Worm (Caenorhabditis elegans): ENCODE data around the gene ugt-65.
A peak's percentile ranks its signal among the peaks of the same experiment; 100 is the strongest.

ugt-65 gene

DNA sequence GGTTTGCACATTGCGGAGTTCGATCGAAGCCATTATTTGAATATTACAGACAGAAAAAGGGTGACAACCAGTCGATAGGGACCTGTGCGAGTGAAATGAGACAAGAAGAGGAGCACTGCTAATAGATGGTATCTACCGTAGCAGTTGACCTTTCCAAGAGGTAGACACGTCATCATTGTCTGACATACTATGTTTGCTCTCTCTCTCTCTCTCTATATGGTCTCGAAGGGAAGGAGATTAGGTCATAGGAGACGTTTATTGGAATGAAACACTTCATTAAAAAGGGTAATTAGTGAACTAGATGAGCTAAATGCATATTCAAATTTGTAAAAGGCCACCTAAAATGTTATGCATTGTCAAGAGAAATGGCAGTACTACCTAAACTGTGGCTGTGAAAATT, 44.5 kb upstream of the ugt-65 start, which contains the start of gene atz-1:
atz-1 (minus strand) TSS at position 101 of the 400 bp plus-strand sequence.
- TF ChIP-seq nhr-11 (tag; optimal IDR thresholded peaks at IDR 0.05), result no peak
- no peak for TF ChIP-seq F13H6.1 (tag; optimal IDR thresholded peaks at IDR 0.05)
- no peak for TF ChIP-seq mdl-1 (tag; optimal IDR thresholded peaks at IDR 0.05)
- no peak for TF ChIP-seq peb-1 (tag; optimal IDR thresholded peaks at IDR 0.05)
- TF ChIP-seq lin-39 (tag; optimal IDR thresholded peaks at IDR 0.05), result no peak
- TF ChIP-seq sma-9 (GFP tag; optimal IDR thresholded peaks at IDR 0.05), result no peak
- no peak for TF ChIP-seq sma-9 (tag; optimal IDR thresholded peaks at IDR 0.05)
- TF ChIP-seq crh-2 (tag; optimal IDR thresholded peaks at IDR 0.05), result no peak
- TF ChIP-seq Y55F3AM.14 (GFP tag; optimal IDR thresholded peaks at IDR 0.05), result no peak
- no peak for TF ChIP-seq unc-55 (GFP tag; optimal IDR thresholded peaks at IDR 0.05)
- TF ChIP-seq snpc-4 (tag; optimal IDR thresholded peaks at IDR 0.05), result no peak
- TF ChIP-seq dmd-4 (tag; optimal IDR thresholded peaks at IDR 0.05), result no peak

DNA sequence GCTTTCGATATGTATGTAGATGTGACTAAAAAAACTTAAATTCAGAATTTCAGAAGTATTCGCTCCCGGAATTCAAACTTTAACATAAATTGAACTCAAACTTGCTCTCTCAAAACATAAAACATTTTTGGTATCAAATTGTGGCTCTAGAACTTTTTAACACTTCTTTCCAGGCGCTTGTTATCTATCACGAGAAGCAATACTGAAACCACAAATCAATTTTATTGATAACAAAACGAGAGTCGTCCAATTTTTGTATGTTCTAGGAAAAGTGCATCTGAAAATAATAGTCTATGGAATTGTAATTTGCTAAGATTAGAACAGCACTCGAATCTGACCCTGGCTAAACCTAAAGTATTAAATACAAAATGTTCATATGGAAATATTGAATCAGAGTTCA, 41.6 kb upstream of the ugt-65 start:
- TF ChIP-seq fos-1 (tag; optimal IDR thresholded peaks at IDR 0.05) (peak; percentile 75), zag-1 (tag; optimal IDR thresholded peaks at IDR 0.05) (no peak)

DNA sequence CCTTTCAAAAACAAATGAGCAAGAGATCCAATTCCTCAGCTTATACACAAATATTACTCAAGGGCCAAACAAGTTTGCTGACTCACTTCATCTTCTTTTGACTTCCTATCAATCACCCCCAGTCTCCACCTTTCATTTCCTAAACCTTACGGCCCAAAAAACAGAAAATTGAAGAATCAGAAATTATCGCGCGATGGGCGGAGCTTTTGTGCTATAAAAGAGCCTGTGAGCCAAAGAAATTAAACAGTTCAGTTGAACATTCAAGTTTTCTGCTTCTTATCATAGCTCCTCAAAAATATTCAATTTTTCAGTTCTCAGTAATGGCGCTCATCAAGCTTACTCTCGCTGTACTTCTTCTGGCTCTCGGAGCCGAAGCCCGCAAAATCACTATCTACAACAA, 40.7 kb upstream of the ugt-65 start, which contains the start of gene thn-1:
thn-1 (plus strand) TSS at position 301 of the 400 bp plus-strand sequence.
- TF ChIP-seq skn-1 (tag; optimal IDR thresholded peaks at IDR 0.05) (no peak), Y55F3AM.14 (GFP tag; optimal IDR thresholded peaks at IDR 0.05) (no peak), nhr-11 (tag; optimal IDR thresholded peaks at IDR 0.05) (no peak), R02D3.7 (tag; optimal IDR thresholded peaks at IDR 0.05) (no peak), ztf-1 (GFP tag; conservative IDR thresholded peaks at IDR 0.05) (no peak), gmeb-1 (tag; optimal IDR thresholded peaks at IDR 0.05) (no peak), nhr-129 (tag; optimal IDR thresholded peaks at IDR 0.05) (no peak)

DNA sequence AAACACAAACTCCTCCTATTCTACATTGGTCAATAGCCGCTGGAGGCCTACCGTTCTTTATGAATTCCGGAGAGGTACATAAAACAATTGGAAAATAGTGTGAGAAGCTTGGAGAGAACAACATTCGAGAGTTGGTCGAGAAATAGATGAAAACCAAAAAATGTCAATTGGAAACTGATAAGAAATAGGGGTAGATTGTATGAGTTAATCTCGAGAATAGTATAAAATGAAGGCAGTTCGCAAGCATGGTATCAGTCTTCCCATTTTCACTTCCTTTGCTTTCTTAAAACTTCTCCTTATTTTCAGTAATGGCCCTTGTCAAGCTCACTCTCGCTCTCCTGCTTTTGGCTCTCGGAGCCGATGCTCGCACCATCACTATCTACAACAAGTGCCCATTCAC, 37.6 kb upstream of the ugt-65 start, which contains the start of gene thn-2:
thn-2 (plus strand) TSS at position 307 of the 400 bp plus-strand sequence.
- no peak for TF ChIP-seq elt-1 (tag; optimal IDR thresholded peaks at IDR 0.05)
- TF ChIP-seq ztf-11 (tag; optimal IDR thresholded peaks at IDR 0.05), result no peak
- TF ChIP-seq crh-2 (tag; optimal IDR thresholded peaks at IDR 0.05), result no peak
- no peak for TF ChIP-seq nhr-23 (tag; optimal IDR thresholded peaks at IDR 0.05)
- no peak for TF ChIP-seq unc-55 (GFP tag; optimal IDR thresholded peaks at IDR 0.05)
- no peak for TF ChIP-seq dmd-4 (tag; optimal IDR thresholded peaks at IDR 0.05)
- no peak for TF ChIP-seq mdl-1 (tag; optimal IDR thresholded peaks at IDR 0.05)
- no peak for TF ChIP-seq aly-2 (tag; optimal IDR thresholded peaks at IDR 0.05)
- no peak for TF ChIP-seq lin-39 (tag; optimal IDR thresholded peaks at IDR 0.05)
- no peak for TF ChIP-seq ztf-4 (tag; optimal IDR thresholded peaks at IDR 0.05)
- TF ChIP-seq C34F6.9 (tag; optimal IDR thresholded peaks at IDR 0.05), result no peak
- TF ChIP-seq ceh-82 (tag; optimal IDR thresholded peaks at IDR 0.05), result no peak
- TF ChIP-seq mbf-1 (tag; optimal IDR thresholded peaks at IDR 0.05), result no peak
- no peak for TF ChIP-seq nhr-11 (tag; optimal IDR thresholded peaks at IDR 0.05)
- TF ChIP-seq nhr-77 (tag; optimal IDR thresholded peaks at IDR 0.05), result no peak
- TF ChIP-seq nhr-12 (tag; optimal IDR thresholded peaks at IDR 0.05), result no peak
- TF ChIP-seq lin-11 (tag; optimal IDR thresholded peaks at IDR 0.05), result no peak
- no peak for TF ChIP-seq zag-1 (tag; optimal IDR thresholded peaks at IDR 0.05)
- TF ChIP-seq nhr-6 (tag; optimal IDR thresholded peaks at IDR 0.05), result no peak
- TF ChIP-seq nhr-10 (tag; optimal IDR thresholded peaks at IDR 0.05), result no peak

DNA sequence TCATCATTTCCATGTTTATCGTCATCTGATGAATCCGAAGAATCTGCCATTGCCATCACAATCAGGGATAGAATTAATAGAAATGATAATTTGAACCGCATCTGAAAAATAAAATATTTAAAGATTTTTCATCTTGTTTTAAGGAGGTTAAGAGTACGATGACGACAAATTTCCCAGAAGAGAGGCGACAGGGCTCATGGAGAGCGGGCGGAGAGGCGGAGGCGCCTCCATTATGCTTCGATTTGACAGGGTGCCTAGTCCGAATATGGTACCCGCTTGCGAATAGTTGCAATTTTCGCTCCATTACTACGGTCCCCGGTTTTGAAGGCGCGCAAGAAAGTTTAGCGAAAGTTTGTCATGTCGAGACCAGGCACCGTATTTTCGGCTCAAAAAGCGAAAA, 35.4 kb upstream of the ugt-65 start, which contains the start of gene F28D1.6:
F28D1.6 (minus strand) TSS at position 101 of the 400 bp plus-strand sequence.
- TF ChIP-seq sem-4 (tag; optimal IDR thresholded peaks at IDR 0.05) (no peak), blmp-1 (tag; optimal IDR thresholded peaks at IDR 0.05; ENCODE audit: insufficient read depth) (no peak), gmeb-1 (tag; optimal IDR thresholded peaks at IDR 0.05) (no peak), nhr-11 (tag; optimal IDR thresholded peaks at IDR 0.05) (no peak), mdl-1 (tag; optimal IDR thresholded peaks at IDR 0.05) (no peak), snpc-4 (tag; optimal IDR thresholded peaks at IDR 0.05) (no peak), egl-27 (tag; optimal IDR thresholded peaks at IDR 0.05) (no peak), elt-3 (tag; optimal IDR thresholded peaks at IDR 0.05) (no peak)

All from whole organism, L2 larva.